Worm (Caenorhabditis elegans): ENCODE results near the gene F53A9.7.

DNA sequence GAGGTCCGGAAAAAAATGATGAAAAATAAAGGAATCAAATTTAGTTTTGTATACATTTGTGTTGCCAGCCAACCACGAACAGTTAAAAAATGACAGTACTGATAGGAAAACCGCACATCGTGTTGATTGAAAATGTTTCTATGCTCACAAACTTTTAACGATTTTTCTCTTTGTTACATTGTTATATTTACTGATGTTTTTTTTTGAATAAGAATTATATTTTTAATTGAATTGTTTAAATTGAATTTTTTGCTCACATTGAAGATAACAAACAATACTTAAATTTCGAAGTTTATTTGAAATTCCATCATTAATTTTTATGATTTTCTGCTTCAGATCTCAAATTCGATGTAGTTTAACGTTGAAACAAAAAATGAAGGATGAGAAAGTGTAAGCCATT, 44.8 kb upstream of the F53A9.7 start, which contains the start of gene M02D8.5:
- TF ChIP-seq elt-1 (tag; optimal IDR thresholded peaks at IDR 0.05) (no peak), peb-1 (tag; optimal IDR thresholded peaks at IDR 0.05) (no peak), ama-1 (optimal IDR thresholded peaks at IDR 0.05) (no peak), mbf-1 (tag; optimal IDR thresholded peaks at IDR 0.05) (no peak), nhr-77 (tag; optimal IDR thresholded peaks at IDR 0.05) (no peak), lin-39 (tag; optimal IDR thresholded peaks at IDR 0.05) (no peak), unc-39 (tag; optimal IDR thresholded peaks at IDR 0.05) (no peak), lin-13 (GFP tag; optimal IDR thresholded peaks at IDR 0.05) (no peak), nhr-12 (tag; optimal IDR thresholded peaks at IDR 0.05) (no peak), R02D3.7 (tag; optimal IDR thresholded peaks at IDR 0.05) (no peak), unc-62 (GFP tag; optimal IDR thresholded peaks at IDR 0.05) (no peak), nhr-6 (tag; optimal IDR thresholded peaks at IDR 0.05) (no peak)
